Fruit fly (Drosophila melanogaster): ENCODE data around the gene Dpy-30L2.

DNA sequence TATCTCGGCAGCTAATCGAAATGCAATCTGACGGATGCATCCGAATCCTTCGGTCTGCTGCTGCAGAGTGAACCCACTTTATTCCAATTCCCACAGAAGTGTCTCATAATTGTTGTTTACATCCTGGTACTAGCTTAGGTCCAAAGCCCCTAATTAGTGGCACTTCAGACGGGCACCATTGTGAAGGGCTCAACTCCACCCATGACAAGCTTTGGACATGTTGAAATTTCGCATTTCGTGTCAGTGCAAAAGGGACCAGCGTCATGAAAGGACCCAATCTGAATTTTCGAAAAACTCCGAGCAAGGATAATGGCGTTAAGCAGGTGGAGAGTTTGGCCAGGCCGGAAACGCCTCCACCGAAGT is 21.0 kb downstream of the Dpy-30L2 start, which contains the start of gene Gr64a:
- TF ChIP-seq pad (GFP tag; optimal IDR thresholded peaks at IDR 0.05) (no peak), Hr96 (GFP tag; optimal IDR thresholded peaks at IDR 0.05) (no peak), CG14711 (tag; optimal IDR thresholded peaks at IDR 0.05) (no peak), CG12768 (GFP tag; optimal IDR thresholded peaks at IDR 0.05) (no peak), CG5204 (GFP tag; optimal IDR thresholded peaks at IDR 0.05) (no peak), CG11617 (GFP tag; optimal IDR thresholded peaks at IDR 0.05) (no peak), kay (GFP tag; ENCODE audit: borderline replicate concordance) (no peak), CG33017 (tag; optimal IDR thresholded peaks at IDR 0.05) (no peak), cnc (optimal IDR thresholded peaks at IDR 0.05) (no peak), Clk (GFP tag; optimal IDR thresholded peaks at IDR 0.05) (no peak)

Data from whole organism, adult.